Fruit fly (Drosophila melanogaster) whole organism, pupa: Measurements from ENCODE around the gene CG43725.

Experiments
- CG10348 ChIP-seq: fragments of 200-800 bp; sonication (Bioruptor generic); IDR thresholded peaks from 2 replicates; pipeline ENCODE4 v1.3.6; 2022; ENCODE audit warnings: missing biosample characterization, missing genetic modification characterization
- CG12605 ChIP-seq: fragments of 200-800 bp; sonication (Bioruptor generic); IDR thresholded peaks from 2 replicates; pipeline ENCODE4 v1.3.6; 2022; ENCODE audit warnings: missing biosample characterization, missing genetic modification characterization
- CG13204 ChIP-seq: fragments of 200-800 bp; sonication (Bioruptor generic); optimal IDR thresholded peaks from 2 replicates; lab custom pipeline; 2018; ENCODE audit warnings: missing biosample characterization, mild to moderate bottlenecking, missing genetic modification characterization, moderate library complexity
- CG14655 ChIP-seq: fragments of 200-800 bp; sonication (Bioruptor generic); optimal IDR thresholded peaks from 3 replicates; lab custom pipeline; 2017; ENCODE audit warnings: mild to moderate bottlenecking, missing biosample characterization, missing genetic modification reagents, missing genetic modification characterization
- CG15710 ChIP-seq: fragments of 200-800 bp; sonication (Bioruptor generic); optimal IDR thresholded peaks from 2 replicates; lab custom pipeline; 2018; ENCODE audit warnings: missing biosample characterization, mild to moderate bottlenecking, missing genetic modification characterization, moderate library complexity
- CG17806 ChIP-seq: fragments of 200-800 bp; sonication (Bioruptor generic); optimal IDR thresholded peaks from 2 replicates; lab custom pipeline; 2018; ENCODE audit warnings: missing biosample characterization, mild to moderate bottlenecking, missing genetic modification characterization, moderate library complexity
- CG32121 ChIP-seq: fragments of 200-800 bp; sonication (Bioruptor generic); IDR thresholded peaks from 2 replicates; pipeline ENCODE4 v1.3.6; 2022; ENCODE audit warnings: missing biosample characterization, missing genetic modification characterization
- CG34367 ChIP-seq: fragments of 200-800 bp; sonication (Bioruptor generic); optimal IDR thresholded peaks from 2 replicates; lab custom pipeline; 2018; ENCODE audit warnings: missing biosample characterization, mild to moderate bottlenecking, missing genetic modification characterization
- CG4496 ChIP-seq: fragments of 200-800 bp; sonication (Bioruptor generic); IDR thresholded peaks from 3 replicates; pipeline ENCODE4 v1.3.6; 2022; ENCODE audit warnings: missing biosample characterization, missing genetic modification characterization
- CG8159 ChIP-seq: fragments of 200-800 bp; sonication (Bioruptor generic); optimal IDR thresholded peaks from 3 replicates; lab custom pipeline; 2018; ENCODE audit warnings: missing biosample characterization, mild to moderate bottlenecking, missing genetic modification characterization, moderate library complexity
- CG8301 ChIP-seq: fragments of 200-800 bp; sonication (Bioruptor generic); optimal IDR thresholded peaks from 2 replicates; lab custom pipeline; 2018; ENCODE audit warnings: missing biosample characterization, mild to moderate bottlenecking, missing genetic modification characterization
- CG9948 ChIP-seq: fragments of 200-800 bp; sonication (Bioruptor generic); optimal IDR thresholded peaks from 2 replicates; lab custom pipeline; 2018; ENCODE audit warnings: missing biosample characterization, mild to moderate bottlenecking, missing genetic modification characterization, moderate library complexity
- D1 ChIP-seq: fragments of 200-800 bp; sonication (Bioruptor generic); optimal IDR thresholded peaks from 2 replicates; lab custom pipeline; 2018; ENCODE audit warnings: missing biosample characterization, mild to moderate bottlenecking, missing genetic modification characterization, moderate library complexity
- EcR ChIP-seq: fragments of 200-800 bp; sonication (Bioruptor generic); optimal IDR thresholded peaks from 3 replicates; lab custom pipeline; 2019; ENCODE audit warnings: missing biosample characterization, missing genetic modification characterization, mild to moderate bottlenecking, moderate library complexity, missing genetic modification reagents
- Ets98B ChIP-seq: fragments of 200-800 bp; sonication (Bioruptor generic); IDR thresholded peaks from 2 replicates; pipeline ENCODE4 v1.3.6; 2022; ENCODE audit warnings: missing biosample characterization, missing genetic modification characterization
- Pif1A ChIP-seq: fragments of 200-800 bp; sonication (Bioruptor generic); optimal IDR thresholded peaks from 3 replicates; lab custom pipeline; 2016; ENCODE audit warnings: missing biosample characterization, missing genetic modification characterization
- Pif1B ChIP-seq: fragments of 200-800 bp; sonication (Bioruptor generic); optimal IDR thresholded peaks from 3 replicates; lab custom pipeline; 2016; ENCODE audit warnings: missing biosample characterization, missing genetic modification characterization
- Snoo ChIP-seq: fragments of 200-800 bp; sonication (Bioruptor generic); optimal IDR thresholded peaks from 3 replicates; lab custom pipeline; 2017; ENCODE audit warnings: missing biosample characterization, mild to moderate bottlenecking, missing genetic modification characterization, inconsistent platforms
- fd96Ca ChIP-seq: fragments of 200-800 bp; sonication (Bioruptor generic); IDR thresholded peaks from 3 replicates; pipeline ENCODE4 v1.3.6; 2022; ENCODE audit warnings: missing biosample characterization, missing genetic modification characterization
- gl ChIP-seq: fragments of 200-800 bp; sonication (Bioruptor generic); optimal IDR thresholded peaks from 2 replicates; lab custom pipeline; 2018; ENCODE audit warnings: missing biosample characterization, mild to moderate bottlenecking, missing genetic modification characterization
- rn ChIP-seq: fragments of 200-800 bp; sonication (Bioruptor generic); IDR thresholded peaks from 2 replicates; pipeline ENCODE4 v1.3.6; 2022; ENCODE audit warnings: missing biosample characterization, missing genetic modification characterization

CG43725 gene

dm6 chr2L:11056791-11057332, 18.5 kb upstream of the CG43725 start:
- TF ChIP-seq Ets98B (GFP tag; lab: Robert Waterston, UW): no peak
- no peak for TF ChIP-seq fd96Ca
- no peak for TF ChIP-seq CG10348 (GFP tag; lab: Robert Waterston, UW)
- no peak for TF ChIP-seq CG32121 (GFP tag; lab: Robert Waterston, UW)
- TF ChIP-seq CG17806: no peak
- no peak for TF ChIP-seq CG14655 (GFP tag; lab: Kevin White, UChicago)
- no peak for TF ChIP-seq Pif1B (GFP tag; lab: Kevin White, UChicago)
- no peak for TF ChIP-seq CG12605 (GFP tag; lab: Robert Waterston, UW)
- no peak for TF ChIP-seq CG15710 (tag; lab: Kevin White, UChicago)
- no peak for TF ChIP-seq rn
- no peak for TF ChIP-seq Snoo (tag; lab: Kevin White, UChicago)
- TF ChIP-seq CG9948 (tag; lab: Kevin White, UChicago): no peak
- TF ChIP-seq CG8159 (tag; lab: Kevin White, UChicago): no peak
- TF ChIP-seq, all 21 proteins: peak for 0

- peak; percentile 60 for TF ChIP-seq CG17806
- peak; percentile 60 for TF ChIP-seq CG32121 (GFP tag; lab: Robert Waterston, UW)
- TF ChIP-seq Pif1A: peak; percentile 77
- peak; percentile 78 for TF ChIP-seq CG14655 (GFP tag; lab: Kevin White, UChicago)
- TF ChIP-seq CG12605 (GFP tag; lab: Robert Waterston, UW): peak; percentile 41
- TF ChIP-seq CG4496: peak; percentile 76; the same call in 2 of the 3 replicates
- peak; percentile 85 for TF ChIP-seq Snoo (tag; lab: Kevin White, UChicago)
- peak; percentile 50 for TF ChIP-seq CG8301 (tag; lab: Kevin White, UChicago)
- peak; percentile 71 for TF ChIP-seq Pif1B (GFP tag; lab: Kevin White, UChicago)
- TF ChIP-seq gl (tag; lab: Kevin White, UChicago): peak; percentile 30
- TF ChIP-seq EcR: peak; percentile 37
- TF ChIP-seq rn: 0 out of 2 replicates have a peak, but pooled peaks have one; percentile 17
- TF ChIP-seq CG10348 (GFP tag; lab: Robert Waterston, UW): no peak
- peak; percentile 20 for TF ChIP-seq CG13204 (GFP tag; lab: Kevin White, UChicago)
- peak; percentile 71 for TF ChIP-seq fd96Ca
- peak; percentile 22 for TF ChIP-seq CG34367 (tag; lab: Kevin White, UChicago)
- TF ChIP-seq CG8159 (tag; lab: Kevin White, UChicago): peak; percentile 86
- peak; percentile 62 for TF ChIP-seq CG9948 (tag; lab: Kevin White, UChicago)
- TF ChIP-seq Ets98B (GFP tag; lab: Robert Waterston, UW): peak; percentile 32; the same call in 1 of the 2 replicates
- peak; percentile 84 for TF ChIP-seq D1 (tag; lab: Kevin White, UChicago)
- TF ChIP-seq CG15710 (tag; lab: Kevin White, UChicago): peak; percentile 58
These were observed 17.8 kb upstream of the CG43725 start for dm6 chr2L:11057333-11058110.

- TF ChIP-seq CG14655 (GFP tag; lab: Kevin White, UChicago) (no peak), CG8159 (tag; lab: Kevin White, UChicago) (no peak), EcR (no peak), CG10348 (GFP tag; lab: Robert Waterston, UW) (no peak), CG13204 (GFP tag; lab: Kevin White, UChicago) (no peak), CG9948 (tag; lab: Kevin White, UChicago) (no peak), fd96Ca (0 out of 3 replicates have a peak, but pooled peaks have one; percentile 3), rn (no peak), CG12605 (GFP tag; lab: Robert Waterston, UW) (no peak), CG17806 (no peak), CG15710 (tag; lab: Kevin White, UChicago) (no peak), Pif1B (GFP tag; lab: Kevin White, UChicago) (no peak), CG34367 (tag; lab: Kevin White, UChicago) (no peak), D1 (tag; lab: Kevin White, UChicago) (no peak), Snoo (tag; lab: Kevin White, UChicago) (no peak), CG8301 (tag; lab: Kevin White, UChicago) (no peak), gl (tag; lab: Kevin White, UChicago) (no peak), CG4496 (0 out of 3 replicates have a peak, but pooled peaks have one; percentile 24), Ets98B (GFP tag; lab: Robert Waterston, UW) (peak; percentile 17; the same call in 1 of the 2 replicates), CG32121 (GFP tag; lab: Robert Waterston, UW) (no peak)
These were observed 17.1 kb upstream of the CG43725 start for dm6 chr2L:11058111-11058665.

- no peak for TF ChIP-seq CG9948 (tag; lab: Kevin White, UChicago)
- TF ChIP-seq CG15710 (tag; lab: Kevin White, UChicago): no peak
- TF ChIP-seq gl (tag; lab: Kevin White, UChicago): no peak
- no peak for TF ChIP-seq Pif1A
- peak; percentile 85 for TF ChIP-seq CG13204 (GFP tag; lab: Kevin White, UChicago)
- no peak for TF ChIP-seq rn
- peak; percentile 90 for TF ChIP-seq EcR
- TF ChIP-seq, all 21 proteins: peak for 2
These were observed 16.1 kb upstream of the CG43725 start for dm6 chr2L:11059206-11059605.

- TF ChIP-seq CG4496 (no peak), CG8301 (tag; lab: Kevin White, UChicago) (no peak), Ets98B (GFP tag; lab: Robert Waterston, UW) (peak; percentile 14; the same call in 1 of the 2 replicates), Pif1A (no peak), rn (no peak), EcR (peak; percentile 71), CG10348 (GFP tag; lab: Robert Waterston, UW) (no peak), CG17806 (no peak), CG32121 (GFP tag; lab: Robert Waterston, UW) (no peak), CG12605 (GFP tag; lab: Robert Waterston, UW) (no peak), CG34367 (tag; lab: Kevin White, UChicago) (no peak), CG15710 (tag; lab: Kevin White, UChicago) (no peak), Pif1B (GFP tag; lab: Kevin White, UChicago) (no peak), CG13204 (GFP tag; lab: Kevin White, UChicago) (peak; percentile 52), CG8159 (tag; lab: Kevin White, UChicago) (no peak), fd96Ca (no peak), Snoo (tag; lab: Kevin White, UChicago) (no peak), CG9948 (tag; lab: Kevin White, UChicago) (no peak), CG14655 (GFP tag; lab: Kevin White, UChicago) (no peak), D1 (tag; lab: Kevin White, UChicago) (no peak)
- TF ChIP-seq, all 21 proteins: peak for 3
These were observed 14.2 kb upstream of the CG43725 start for dm6 chr2L:11061155-11061554.
